Worm (Caenorhabditis elegans) whole organism, mixed stage, embryonic: ENCODE results near the gene spig-9.
A peak's percentile ranks its signal among the peaks of the same experiment; 100 is the strongest.

Experiments
- M03D4.4 ChIP-seq: sonication (generic microtip); optimal IDR thresholded peaks from 2 replicates; lab custom pipeline; 2017; ENCODE audit warnings: mild to moderate bottlenecking, missing genetic modification characterization, missing compliant biosample characterization
- bed-3 ChIP-seq: fragments of 200-800 bp; sonication (Bioruptor generic); optimal IDR thresholded peaks from 3 replicates; lab custom pipeline; 2018; ENCODE audit warnings: mild to moderate bottlenecking, missing genetic modification characterization, moderate library complexity, missing compliant biosample characterization
- ceh-39 ChIP-seq: fragments of 150-350 bp; optimal IDR thresholded peaks from 2 replicates; lab custom pipeline; 2014; ENCODE audit warnings: missing biosample characterization, missing genetic modification characterization
- ceh-43 ChIP-seq: fragments of 200-800 bp; sonication (Bioruptor generic); optimal IDR thresholded peaks from 2 replicates; lab custom pipeline; 2018; ENCODE audit warnings: mild to moderate bottlenecking, missing genetic modification characterization, moderate library complexity, missing compliant biosample characterization
- ces-1 ChIP-seq: fragments of 150-350 bp; optimal IDR thresholded peaks from 2 replicates; lab custom pipeline; 2014; ENCODE audit warnings: missing biosample characterization, missing genetic modification reagents, missing genetic modification characterization
- cnd-1 ChIP-seq: fragments of 200-800 bp; sonication (Bioruptor generic); optimal IDR thresholded peaks from 2 replicates; lab custom pipeline; 2018; ENCODE audit warnings: mild to moderate bottlenecking, missing genetic modification characterization, missing compliant biosample characterization
- flh-1 ChIP-seq: fragments of 200-800 bp; sonication (Bioruptor generic); optimal IDR thresholded peaks from 2 replicates; lab custom pipeline; 2018; ENCODE audit warnings: mild to moderate bottlenecking, missing genetic modification characterization, moderate library complexity, missing compliant biosample characterization
- lin-13 ChIP-seq: fragments of 150-350 bp; optimal IDR thresholded peaks from 2 replicates; lab custom pipeline; 2014; ENCODE audit warnings: missing biosample characterization, missing genetic modification characterization
- lin-32 ChIP-seq: fragments of 200-800 bp; sonication (Bioruptor generic); optimal IDR thresholded peaks from 2 replicates; lab custom pipeline; 2018; ENCODE audit warnings: mild to moderate bottlenecking, missing genetic modification characterization, missing compliant biosample characterization
- lsy-2 ChIP-seq: fragments of 150-350 bp; optimal IDR thresholded peaks from 2 replicates; lab custom pipeline; 2014; ENCODE audit warnings: missing biosample characterization, missing genetic modification characterization
- mep-1 ChIP-seq: fragments of 150-350 bp; optimal IDR thresholded peaks from 2 replicates; lab custom pipeline; 2017; ENCODE audit warnings: missing biosample characterization, missing genetic modification reagents, missing genetic modification characterization, inconsistent platforms
- mls-2 ChIP-seq: sonication (generic microtip); optimal IDR thresholded peaks from 2 replicates; lab custom pipeline; 2016; ENCODE audit warnings: mild to moderate bottlenecking, missing genetic modification characterization, moderate library complexity, missing compliant biosample characterization
- nhr-12 ChIP-seq: fragments of 150-350 bp; optimal IDR thresholded peaks from 2 replicates; lab custom pipeline; 2014; ENCODE audit warnings: missing biosample characterization, missing genetic modification characterization
- nhr-2 ChIP-seq: fragments of 150-350 bp; optimal IDR thresholded peaks from 2 replicates; lab custom pipeline; 2014; ENCODE audit warnings: missing biosample characterization, missing genetic modification characterization
- nhr-237 ChIP-seq: fragments of 150-350 bp; optimal IDR thresholded peaks from 2 replicates; lab custom pipeline; 2014; ENCODE audit warnings: missing biosample characterization, missing genetic modification characterization
- nhr-28 ChIP-seq: fragments of 150-350 bp; optimal IDR thresholded peaks from 2 replicates; lab custom pipeline; 2014; ENCODE audit warnings: missing biosample characterization, missing genetic modification characterization
- nhr-76 ChIP-seq: sonication (generic microtip); optimal IDR thresholded peaks from 2 replicates; lab custom pipeline; 2017; ENCODE audit warnings: missing biosample characterization, missing genetic modification characterization
- pha-4 ChIP-seq: fragments of 150-350 bp; optimal IDR thresholded peaks from 2 replicates; lab custom pipeline; 2018; ENCODE audit warnings: missing biosample characterization, missing genetic modification reagents, missing genetic modification characterization
- sem-2 ChIP-seq: fragments of 200-800 bp; sonication (Bioruptor generic); optimal IDR thresholded peaks from 2 replicates; lab custom pipeline; 2018; ENCODE audit warnings: mild to moderate bottlenecking, missing genetic modification characterization, missing compliant biosample characterization
- snpc-4 ChIP-seq: fragments of 150-350 bp; optimal IDR thresholded peaks from 2 replicates; lab custom pipeline; 2014; ENCODE audit warnings: missing biosample characterization, missing genetic modification characterization
- sptf-1 ChIP-seq: sonication (generic microtip); optimal IDR thresholded peaks from 2 replicates; lab custom pipeline; 2017; ENCODE audit warnings: mild to moderate bottlenecking, missing genetic modification characterization, moderate library complexity, missing compliant biosample characterization
- tbx-8 ChIP-seq: fragments of 200-800 bp; sonication (Bioruptor generic); optimal IDR thresholded peaks from 2 replicates; lab custom pipeline; 2018; ENCODE audit warnings: mild to moderate bottlenecking, missing genetic modification characterization, moderate library complexity, missing compliant biosample characterization
- unc-39 ChIP-seq: fragments of 150-350 bp; optimal IDR thresholded peaks from 2 replicates; lab custom pipeline; 2014; ENCODE audit warnings: missing biosample characterization, missing genetic modification characterization
- unc-62 ChIP-seq: fragments of 150-350 bp; optimal IDR thresholded peaks from 2 replicates; lab custom pipeline; 2014; ENCODE audit warnings: missing biosample characterization, missing genetic modification reagents, missing genetic modification characterization
- ztf-11 ChIP-seq: fragments of 150-350 bp; optimal IDR thresholded peaks from 2 replicates; lab custom pipeline; 2014; ENCODE audit warnings: missing biosample characterization, missing genetic modification characterization

spig-9 gene

DNA sequence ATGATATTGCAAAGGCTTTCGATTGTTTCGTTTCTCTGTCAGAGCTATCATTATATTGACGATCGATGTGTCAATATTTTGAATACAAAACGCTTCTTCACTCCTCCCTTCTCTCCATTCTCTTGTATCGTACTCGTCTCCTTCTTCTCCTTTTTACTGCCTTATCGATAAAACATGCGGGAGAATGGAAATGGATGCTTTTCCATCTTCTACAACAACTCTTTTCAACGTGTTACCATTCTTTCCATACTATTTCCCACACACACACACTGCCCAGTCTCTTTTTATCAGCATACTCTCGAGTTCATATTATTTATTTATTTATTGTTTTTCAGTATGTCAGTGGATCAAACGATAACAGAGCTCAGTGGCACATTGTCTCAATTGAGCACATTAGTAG is 33.0 kb downstream of the spig-9 start, which contains the start of gene C50B8.6:
C50B8.6 (plus strand) TSS at position 336 of the 400 bp plus-strand sequence.
- TF ChIP-seq lin-13 (tag; lab: Kevin White, UChicago) (no peak), tbx-8 (GFP tag; lab: Kevin White, UChicago) (no peak), mls-2 (no peak), ceh-39 (tag; lab: Kevin White, UChicago) (no peak), ztf-11 (tag; lab: Kevin White, UChicago) (no peak), cnd-1 (no peak), mep-1 (tag; lab: Kevin White, UChicago) (no peak), pha-4 (no peak), unc-62 (GFP tag; lab: Kevin White, UChicago) (no peak), nhr-28 (tag; lab: Kevin White, UChicago) (no peak), nhr-12 (tag; lab: Kevin White, UChicago) (no peak), ceh-43 (GFP tag; lab: Kevin White, UChicago) (no peak)

DNA sequence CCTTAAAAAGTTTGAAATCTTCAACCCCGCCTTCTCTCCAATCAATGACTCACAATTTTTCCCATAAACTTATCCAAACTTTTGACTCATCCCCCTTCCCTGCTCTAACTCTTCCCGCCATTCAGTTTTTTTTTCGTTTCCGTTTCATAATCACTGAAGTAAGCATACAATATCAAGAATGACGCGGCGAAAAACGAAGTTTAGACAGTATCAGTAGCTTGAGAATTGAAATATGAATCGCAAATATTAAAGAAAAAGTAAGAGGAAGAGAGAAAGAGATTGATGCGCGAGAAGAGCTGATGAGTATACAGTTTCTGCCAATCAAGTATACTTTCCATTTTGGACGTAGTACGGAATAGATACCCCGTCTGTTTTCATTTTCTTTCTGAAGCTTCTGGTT is 34.2 kb downstream of the spig-9 start:
- TF ChIP-seq ceh-43 (GFP tag; lab: Kevin White, UChicago) = no peak
- no peak for TF ChIP-seq nhr-76 (tag; lab: Kevin White, UChicago)
- no peak for TF ChIP-seq bed-3

ce11 chrV:13576828-13577227 is 34.9 kb downstream of the spig-9 start:
- TF ChIP-seq unc-39 (tag; lab: Kevin White, UChicago) = no peak
- TF ChIP-seq, all 35 proteins: peak for 0

- TF ChIP-seq pha-4 (peak; percentile 94), nhr-237 (tag; lab: Kevin White, UChicago) (no peak)
- TF ChIP-seq, all 35 proteins: peak for 1
Measured at ce11 chrV:13575866-13576265, 35.8 kb downstream of the spig-9 start.

DNA sequence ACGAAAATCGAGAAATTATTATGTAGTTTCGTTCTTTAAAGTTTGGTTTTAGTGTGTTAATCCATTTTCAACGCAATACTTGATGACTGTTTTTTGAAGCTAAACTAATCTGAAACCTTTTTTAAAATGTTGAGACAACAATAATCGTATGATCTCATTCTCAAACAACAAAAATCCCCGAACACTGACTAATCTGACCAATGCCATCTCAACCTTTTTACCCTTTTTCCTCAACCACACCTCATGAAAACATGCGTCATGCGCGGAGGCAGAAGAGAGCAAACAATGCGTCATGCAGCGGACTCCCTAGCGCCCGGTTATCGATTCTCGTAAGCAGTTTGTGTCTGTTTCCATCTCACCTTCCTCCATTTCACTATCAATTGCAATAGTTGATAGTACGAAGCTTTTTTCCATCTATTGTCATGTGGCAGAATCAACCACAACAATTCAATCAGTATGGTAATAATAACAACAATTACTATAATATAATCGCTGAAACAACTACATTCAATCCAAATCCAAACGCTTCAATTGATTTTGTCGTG is 39.9 kb downstream of the spig-9 start, which contains the start of gene C50B8.4:
C50B8.4 (plus strand) TSS at position 299 of the 545 bp plus-strand sequence.
- no peak for TF ChIP-seq nhr-76 (tag; lab: Kevin White, UChicago)
- no peak for TF ChIP-seq ceh-39 (tag; lab: Kevin White, UChicago)
- TF ChIP-seq M03D4.4 (tag; lab: Kevin White, UChicago) = no peak
- TF ChIP-seq nhr-2 (tag; lab: Kevin White, UChicago) = no peak
- no peak for TF ChIP-seq lin-32 (GFP tag; lab: Kevin White, UChicago)
- no peak for TF ChIP-seq nhr-237 (tag; lab: Kevin White, UChicago)
- no peak for TF ChIP-seq tbx-8 (GFP tag; lab: Kevin White, UChicago)

- TF ChIP-seq nhr-2 (tag; lab: Kevin White, UChicago) = peak; percentile 19
- no peak for TF ChIP-seq lin-32 (GFP tag; lab: Kevin White, UChicago)
- TF ChIP-seq sem-2 (GFP tag; lab: Kevin White, UChicago) = no peak
- TF ChIP-seq flh-1 (GFP tag; lab: Kevin White, UChicago) = no peak
- no peak for TF ChIP-seq snpc-4 (tag; lab: Kevin White, UChicago)
- peak; percentile 49 for TF ChIP-seq lsy-2 (tag; lab: Kevin White, UChicago)
- TF ChIP-seq sptf-1 = no peak
- TF ChIP-seq mep-1 (tag; lab: Kevin White, UChicago) = peak; percentile 27
- no peak for TF ChIP-seq nhr-76 (tag; lab: Kevin White, UChicago)
- TF ChIP-seq ceh-43 (GFP tag; lab: Kevin White, UChicago) = no peak
- TF ChIP-seq bed-3 = no peak
- TF ChIP-seq, all 35 proteins: peak for 3
Measured at ce11 chrV:13568533-13568932, 43.1 kb downstream of the spig-9 start, which contains the start of the genes nuaf-1 and bir-2. Gene nuaf-1 (minus strand): TSS chrV:13568630. Gene bir-2 (plus strand): TSS chrV:13568850.

ce11 chrV:13566967-13567366 is 44.7 kb downstream of the spig-9 start:
- TF ChIP-seq flh-1 (GFP tag; lab: Kevin White, UChicago) (no peak), ces-1 (GFP tag; lab: Kevin White, UChicago) (no peak), lin-32 (GFP tag; lab: Kevin White, UChicago) (no peak)
